Worm (Caenorhabditis elegans): ENCODE results near the gene Y61B8A.6.
"Not testable (repeated sequence)": the region's sequence is repeated elsewhere in the genome, so short reads cannot be mapped to it uniquely, and the experiment has no call there.

Gene Y61B8A.6

DNA sequence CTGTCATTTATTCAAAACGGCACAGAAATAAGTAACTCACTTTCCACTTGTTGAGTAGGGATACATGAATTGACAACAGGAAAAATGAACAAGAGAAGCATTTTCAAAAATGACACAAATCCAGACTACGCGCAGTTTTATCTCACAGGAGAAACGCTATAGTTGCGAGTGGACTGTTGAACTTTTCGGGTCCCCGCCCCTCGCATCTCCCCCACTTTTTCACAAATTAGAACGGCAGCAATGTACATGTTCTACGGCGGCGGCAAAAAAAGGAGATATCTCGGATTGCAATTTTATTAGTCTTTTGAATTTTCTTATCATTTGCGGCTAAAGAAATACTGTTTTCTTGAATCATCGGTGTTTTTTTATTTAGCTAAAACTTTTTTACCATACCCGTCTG lies 6.3 kb upstream of the Y61B8A.6 start, which contains the start of gene clec-242:
TSS of gene clec-242 (minus strand) at position 101 of the 400 bp plus-strand sequence.
- TF ChIP-seq ref-1 (GFP tag; conservative IDR thresholded peaks at IDR 0.05) (no peak), tab-1 (GFP tag; IDR thresholded peaks at IDR 0.05) (no peak), T22C8.4 (GFP tag; IDR thresholded peaks at IDR 0.05) (no peak), ztf-23 (GFP tag; IDR thresholded peaks at IDR 0.05) (no peak), med-1 (GFP tag; optimal IDR thresholded peaks at IDR 0.05; ENCODE audit: insufficient read depth) (no peak), flt-1 (GFP tag; IDR thresholded peaks at IDR 0.05) (no peak), cog-1 (tag; optimal IDR thresholded peaks at IDR 0.05) (no peak)

DNA sequence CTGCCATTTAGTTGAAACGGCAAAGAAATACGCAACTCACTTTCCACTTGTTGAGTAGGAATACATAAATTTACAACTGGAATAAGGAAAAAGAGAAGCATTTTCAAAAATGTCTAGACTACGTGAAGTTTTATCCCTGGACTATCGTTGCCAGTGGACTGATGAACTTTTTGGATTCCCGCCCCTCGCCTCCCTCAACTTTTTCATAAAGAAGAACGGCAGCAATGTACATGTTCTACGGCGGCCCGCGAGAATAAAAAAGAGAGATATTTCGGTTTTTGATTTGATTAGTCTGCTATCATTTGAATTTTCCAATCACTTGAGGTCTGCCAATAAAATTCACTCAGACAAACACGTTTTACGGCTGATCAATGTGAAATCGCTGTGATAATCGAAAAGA lies 2.8 kb upstream of the Y61B8A.6 start, which contains the start of gene clec-243:
TSS of gene clec-243 (minus strand) at position 101 of the 400 bp plus-strand sequence.
- TF ChIP-seq T22C8.4 (GFP tag; IDR thresholded peaks at IDR 0.05), result no peak
- TF ChIP-seq ztf-29 (GFP tag; IDR thresholded peaks at IDR 0.05), result no peak
- no peak for TF ChIP-seq cog-1 (tag; optimal IDR thresholded peaks at IDR 0.05)
- no peak for TF ChIP-seq ztf-23 (GFP tag; IDR thresholded peaks at IDR 0.05)
- no peak for TF ChIP-seq flt-1 (GFP tag; IDR thresholded peaks at IDR 0.05)
- TF ChIP-seq med-1 (GFP tag; optimal IDR thresholded peaks at IDR 0.05; ENCODE audit: insufficient read depth), result no peak
- no peak for TF ChIP-seq ref-1 (GFP tag; conservative IDR thresholded peaks at IDR 0.05)
- no peak for TF ChIP-seq tab-1 (GFP tag; IDR thresholded peaks at IDR 0.05)
- no peak for TF ChIP-seq klf-2 (GFP tag; conservative IDR thresholded peaks at IDR 0.05)

DNA sequence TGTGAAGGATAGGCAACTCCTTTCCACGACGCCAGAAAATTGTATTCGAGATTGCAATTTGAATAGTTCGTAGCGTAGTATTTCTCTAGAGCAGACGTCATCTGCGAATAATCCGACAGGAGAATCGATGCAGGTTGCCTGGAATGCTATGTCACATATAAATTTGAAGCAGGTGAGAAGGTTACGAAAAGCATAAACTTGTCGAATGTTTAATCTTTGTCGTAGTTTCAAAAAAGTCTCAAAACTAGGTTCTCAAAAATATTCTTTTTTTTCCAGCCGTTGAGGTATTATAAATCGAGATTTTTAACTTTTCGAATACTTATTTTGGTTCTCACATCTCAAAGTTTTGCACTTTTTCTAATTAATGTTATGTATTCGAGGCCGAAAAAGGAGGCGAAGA lies 3.3 kb downstream of the Y61B8A.6 start, which contains the start of gene srh-116:
TSS of gene srh-116 (minus strand) at position 101 of the 400 bp plus-strand sequence.
- TF ChIP-seq ztf-29 (GFP tag; IDR thresholded peaks at IDR 0.05); tab-1 (GFP tag; IDR thresholded peaks at IDR 0.05); ref-1 (GFP tag; conservative IDR thresholded peaks at IDR 0.05): not testable (repeated sequence)

ce11 chrV:17255454-17255853 lies 3.7 kb downstream of the Y61B8A.6 start, which contains the start of gene srh-115:
Gene srh-115, plus strand, starts transcription at chrV:17255754.
- no peak for TF ChIP-seq med-1 (GFP tag; optimal IDR thresholded peaks at IDR 0.05; ENCODE audit: insufficient read depth)
- no peak for TF ChIP-seq ref-1 (GFP tag; conservative IDR thresholded peaks at IDR 0.05)
- TF ChIP-seq ztf-23 (GFP tag; IDR thresholded peaks at IDR 0.05), result no peak
- TF ChIP-seq tab-1 (GFP tag; IDR thresholded peaks at IDR 0.05), result no peak
- no peak for TF ChIP-seq flt-1 (GFP tag; IDR thresholded peaks at IDR 0.05)

- no peak for TF ChIP-seq med-1 (GFP tag; optimal IDR thresholded peaks at IDR 0.05; ENCODE audit: insufficient read depth)
- no peak for TF ChIP-seq T22C8.4 (GFP tag; IDR thresholded peaks at IDR 0.05)
- TF ChIP-seq klf-2 (GFP tag; conservative IDR thresholded peaks at IDR 0.05), result no peak
- TF ChIP-seq tab-1 (GFP tag; IDR thresholded peaks at IDR 0.05), result no peak
- TF ChIP-seq flt-1 (GFP tag; IDR thresholded peaks at IDR 0.05), result no peak
- no peak for TF ChIP-seq cog-1 (tag; optimal IDR thresholded peaks at IDR 0.05)
- no peak for TF ChIP-seq ztf-23 (GFP tag; IDR thresholded peaks at IDR 0.05)
- TF ChIP-seq ztf-29 (GFP tag; IDR thresholded peaks at IDR 0.05), result no peak
- no peak for TF ChIP-seq ref-1 (GFP tag; conservative IDR thresholded peaks at IDR 0.05)
Measured at ce11 chrV:17257637-17258036, 5.9 kb downstream of the Y61B8A.6 start.

ce11 chrV:17258244-17258643 lies 6.5 kb downstream of the Y61B8A.6 start:
- TF ChIP-seq ztf-29 (GFP tag; IDR thresholded peaks at IDR 0.05) (no peak), ref-1 (GFP tag; conservative IDR thresholded peaks at IDR 0.05) (no peak), ztf-23 (GFP tag; IDR thresholded peaks at IDR 0.05) (no peak), klf-2 (GFP tag; conservative IDR thresholded peaks at IDR 0.05) (no peak), T22C8.4 (GFP tag; IDR thresholded peaks at IDR 0.05) (no peak), flt-1 (GFP tag; IDR thresholded peaks at IDR 0.05) (no peak), cog-1 (tag; optimal IDR thresholded peaks at IDR 0.05) (no peak), med-1 (GFP tag; optimal IDR thresholded peaks at IDR 0.05; ENCODE audit: insufficient read depth) (no peak), tab-1 (GFP tag; IDR thresholded peaks at IDR 0.05) (no peak)

DNA sequence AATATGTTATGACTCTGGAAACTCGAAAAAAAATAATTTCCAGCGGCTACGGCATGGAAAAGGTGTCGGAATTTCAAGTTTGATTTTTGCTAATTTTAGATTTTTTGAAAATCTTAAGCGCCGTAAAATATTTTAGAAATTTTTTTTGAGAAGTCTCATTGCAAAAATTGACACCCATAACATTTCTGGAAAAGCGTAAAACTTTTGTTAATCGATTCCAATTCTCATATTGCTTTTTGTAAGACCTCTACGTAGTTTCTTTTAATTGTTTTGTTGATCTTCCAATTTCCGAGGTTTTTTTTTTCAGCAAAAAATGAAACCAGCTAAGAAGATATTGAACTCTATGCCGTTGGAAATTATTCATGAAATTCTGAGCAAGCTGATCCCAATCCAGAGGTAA lies 7.2 kb downstream of the Y61B8A.6 start, which contains the start of gene fbxa-85:
TSS of gene fbxa-85 (plus strand) at position 301 of the 400 bp plus-strand sequence.
- no peak for TF ChIP-seq T22C8.4 (GFP tag; IDR thresholded peaks at IDR 0.05)
- TF ChIP-seq ref-1 (GFP tag; conservative IDR thresholded peaks at IDR 0.05), result no peak
- TF ChIP-seq klf-2 (GFP tag; conservative IDR thresholded peaks at IDR 0.05), result no peak
- no peak for TF ChIP-seq med-1 (GFP tag; optimal IDR thresholded peaks at IDR 0.05; ENCODE audit: insufficient read depth)
- no peak for TF ChIP-seq flt-1 (GFP tag; IDR thresholded peaks at IDR 0.05)
- no peak for TF ChIP-seq ztf-29 (GFP tag; IDR thresholded peaks at IDR 0.05)
- TF ChIP-seq cog-1 (tag; optimal IDR thresholded peaks at IDR 0.05), result no peak
- TF ChIP-seq ztf-23 (GFP tag; IDR thresholded peaks at IDR 0.05), result no peak
- TF ChIP-seq tab-1 (GFP tag; IDR thresholded peaks at IDR 0.05), result no peak

ce11 chrV:17261385-17261784 lies 9.7 kb downstream of the Y61B8A.6 start:
- TF ChIP-seq ztf-23 (GFP tag; IDR thresholded peaks at IDR 0.05) (no peak), ztf-29 (GFP tag; IDR thresholded peaks at IDR 0.05) (no peak), T22C8.4 (GFP tag; IDR thresholded peaks at IDR 0.05) (no peak), klf-2 (GFP tag; conservative IDR thresholded peaks at IDR 0.05) (no peak), tab-1 (GFP tag; IDR thresholded peaks at IDR 0.05) (no peak), ref-1 (GFP tag; conservative IDR thresholded peaks at IDR 0.05) (no peak), cog-1 (tag; optimal IDR thresholded peaks at IDR 0.05) (no peak), flt-1 (GFP tag; IDR thresholded peaks at IDR 0.05) (no peak), med-1 (GFP tag; optimal IDR thresholded peaks at IDR 0.05; ENCODE audit: insufficient read depth) (no peak)

ce11 chrV:17264855-17265254 lies 13.1 kb downstream of the Y61B8A.6 start, which contains the start of gene K10G4.3:
Gene K10G4.3, minus strand, starts transcription at chrV:17264955.
- TF ChIP-seq ztf-23 (GFP tag; IDR thresholded peaks at IDR 0.05); cog-1 (tag; optimal IDR thresholded peaks at IDR 0.05); ref-1 (GFP tag; conservative IDR thresholded peaks at IDR 0.05): not testable (repeated sequence)

- TF ChIP-seq ztf-23 (GFP tag; IDR thresholded peaks at IDR 0.05), result no peak
- no peak for TF ChIP-seq ztf-29 (GFP tag; IDR thresholded peaks at IDR 0.05)
- no peak for TF ChIP-seq flt-1 (GFP tag; IDR thresholded peaks at IDR 0.05)
- no peak for TF ChIP-seq tab-1 (GFP tag; IDR thresholded peaks at IDR 0.05)
- TF ChIP-seq klf-2 (GFP tag; conservative IDR thresholded peaks at IDR 0.05), result no peak
- TF ChIP-seq cog-1 (tag; optimal IDR thresholded peaks at IDR 0.05), result no peak
- TF ChIP-seq ref-1 (GFP tag; conservative IDR thresholded peaks at IDR 0.05), result no peak
- no peak for TF ChIP-seq T22C8.4 (GFP tag; IDR thresholded peaks at IDR 0.05)
- TF ChIP-seq med-1 (GFP tag; optimal IDR thresholded peaks at IDR 0.05; ENCODE audit: insufficient read depth), result no peak
Measured at ce11 chrV:17272112-17272511, 20.4 kb downstream of the Y61B8A.6 start.

All from whole organism, midembryonic.